Fruit fly (Drosophila melanogaster) Kc167 (cell line): ENCODE measurements around the gene CG4995.

Experiments
- Myc ChIP-seq: fragments of >200 bp; optimal IDR thresholded peaks from 2 replicates; lab custom pipeline; 2017; ENCODE audit warnings: missing external identifiers
- Sin3A ChIP-seq: fragments of >200 bp; optimal IDR thresholded peaks from 2 replicates; lab custom pipeline; 2018; ENCODE audit warnings: missing external identifiers
- psq ChIP-seq: fragments of >200 bp; optimal IDR thresholded peaks from 2 replicates; lab custom pipeline; 2017; ENCODE audit warnings: missing external identifiers

dm6 chr2L:10305538-10306147, 16.6 kb upstream of the CG4995 start:
- TF ChIP-seq Sin3A (lab: Kevin White, UChicago) (no peak), Myc (lab: Kevin White, UChicago) (no peak), psq (no peak)
